Worm (Caenorhabditis elegans): ENCODE results near the gene C14C10.2.
A peak's percentile ranks its signal among the peaks of the same experiment; 100 is the strongest.

C14C10.2 gene

ce11 chrV:12592379-12592778 is at the start of gene C14C10.2:
Gene C14C10.2 (minus strand): TSS chrV:12592479.
- TF ChIP-seq pha-4 (tag; optimal IDR thresholded peaks at IDR 0.05) (no peak), tbx-8 (GFP tag; optimal IDR thresholded peaks at IDR 0.05) (no peak), ceh-39 (tag; optimal IDR thresholded peaks at IDR 0.05) (no peak), elt-1 (tag; optimal IDR thresholded peaks at IDR 0.05; ENCODE audit: borderline replicate concordance, insufficient read depth) (no peak), ham-2 (GFP tag; optimal IDR thresholded peaks at IDR 0.05) (no peak), nhr-28 (tag; optimal IDR thresholded peaks at IDR 0.05) (no peak), nhr-76 (tag; optimal IDR thresholded peaks at IDR 0.05) (no peak), ceh-43 (GFP tag; optimal IDR thresholded peaks at IDR 0.05) (no peak), M03D4.4 (tag; optimal IDR thresholded peaks at IDR 0.05) (no peak), hlh-1 (tag; optimal IDR thresholded peaks at IDR 0.05) (no peak), zip-8 (tag; optimal IDR thresholded peaks at IDR 0.05) (no peak), cnd-1 (tag; optimal IDR thresholded peaks at IDR 0.05) (no peak), drap-1 (GFP tag; optimal IDR thresholded peaks at IDR 0.05) (no peak), unc-62 (GFP tag; optimal IDR thresholded peaks at IDR 0.05) (no peak), ztf-11 (tag; optimal IDR thresholded peaks at IDR 0.05) (no peak), unc-39 (tag; optimal IDR thresholded peaks at IDR 0.05) (no peak)

ce11 chrV:12640384-12640783 is 48.1 kb upstream of the C14C10.2 start, which contains the start of gene gpa-8:
Gene gpa-8 (minus strand): TSS chrV:12640484.
- TF ChIP-seq bed-3 (GFP tag; optimal IDR thresholded peaks at IDR 0.05) (no peak), unc-120 (tag; optimal IDR thresholded peaks at IDR 0.05; ENCODE audit: poor library complexity, severe bottlenecking) (no peak), ztf-11 (tag; optimal IDR thresholded peaks at IDR 0.05) (no peak), elt-3 (tag; optimal IDR thresholded peaks at IDR 0.05) (no peak)

- no peak for TF ChIP-seq mep-1 (tag; optimal IDR thresholded peaks at IDR 0.05)
- TF ChIP-seq nhr-28 (tag; optimal IDR thresholded peaks at IDR 0.05), result no peak
- TF ChIP-seq tbx-8 (GFP tag; optimal IDR thresholded peaks at IDR 0.05), result no peak
- no peak for TF ChIP-seq ces-1 (GFP tag; optimal IDR thresholded peaks at IDR 0.05)
- TF ChIP-seq ztf-11 (tag; optimal IDR thresholded peaks at IDR 0.05), result no peak
- no peak for TF ChIP-seq unc-120 (tag; optimal IDR thresholded peaks at IDR 0.05; ENCODE audit: poor library complexity, severe bottlenecking)
- no peak for TF ChIP-seq nhr-76 (tag; optimal IDR thresholded peaks at IDR 0.05)
- TF ChIP-seq nhr-12 (tag; optimal IDR thresholded peaks at IDR 0.05), result no peak
- no peak for TF ChIP-seq M03D4.4 (tag; optimal IDR thresholded peaks at IDR 0.05)
- TF ChIP-seq ham-2 (GFP tag; optimal IDR thresholded peaks at IDR 0.05), result no peak
- no peak for TF ChIP-seq unc-39 (tag; optimal IDR thresholded peaks at IDR 0.05)
- no peak for TF ChIP-seq drap-1 (GFP tag; optimal IDR thresholded peaks at IDR 0.05)
- TF ChIP-seq nhr-237 (tag; optimal IDR thresholded peaks at IDR 0.05), result no peak
- no peak for TF ChIP-seq lin-13 (tag; optimal IDR thresholded peaks at IDR 0.05)
- no peak for TF ChIP-seq ceh-43 (GFP tag; optimal IDR thresholded peaks at IDR 0.05)
- no peak for TF ChIP-seq pha-4 (tag; optimal IDR thresholded peaks at IDR 0.05)
- TF ChIP-seq snpc-4 (tag; optimal IDR thresholded peaks at IDR 0.05), result no peak
- TF ChIP-seq mab-5 (tag; optimal IDR thresholded peaks at IDR 0.05), result no peak
- no peak for TF ChIP-seq mls-2 (tag; optimal IDR thresholded peaks at IDR 0.05)
- TF ChIP-seq zip-8 (tag; optimal IDR thresholded peaks at IDR 0.05), result no peak
Measured at ce11 chrV:12637764-12638502, 45.7 kb upstream of the C14C10.2 start.

ce11 chrV:12637238-12637690 is 45.0 kb upstream of the C14C10.2 start, which contains the start of gene F56H9.2:
Gene F56H9.2 (plus strand): TSS chrV:12637663.
- TF ChIP-seq mab-5 (tag; optimal IDR thresholded peaks at IDR 0.05) (no peak), ztf-11 (tag; optimal IDR thresholded peaks at IDR 0.05) (no peak), hlh-1 (tag; optimal IDR thresholded peaks at IDR 0.05) (no peak), pha-4 (tag; optimal IDR thresholded peaks at IDR 0.05) (peak; percentile 71), elt-1 (tag; optimal IDR thresholded peaks at IDR 0.05; ENCODE audit: borderline replicate concordance, insufficient read depth) (no peak), lin-13 (tag; optimal IDR thresholded peaks at IDR 0.05) (no peak), unc-39 (tag; optimal IDR thresholded peaks at IDR 0.05) (no peak), nhr-76 (tag; optimal IDR thresholded peaks at IDR 0.05) (no peak), lsy-2 (tag; optimal IDR thresholded peaks at IDR 0.05) (peak; percentile 18), unc-62 (GFP tag; optimal IDR thresholded peaks at IDR 0.05) (peak; percentile 25), mls-2 (tag; optimal IDR thresholded peaks at IDR 0.05) (no peak), snpc-4 (tag; optimal IDR thresholded peaks at IDR 0.05) (no peak), ceh-39 (tag; optimal IDR thresholded peaks at IDR 0.05) (peak; percentile 17), ces-1 (GFP tag; optimal IDR thresholded peaks at IDR 0.05) (no peak), nhr-237 (tag; optimal IDR thresholded peaks at IDR 0.05) (no peak), bed-3 (GFP tag; optimal IDR thresholded peaks at IDR 0.05) (no peak), unc-120 (tag; optimal IDR thresholded peaks at IDR 0.05; ENCODE audit: poor library complexity, severe bottlenecking) (no peak), drap-1 (GFP tag; optimal IDR thresholded peaks at IDR 0.05) (no peak), zip-8 (tag; optimal IDR thresholded peaks at IDR 0.05) (no peak), elt-3 (tag; optimal IDR thresholded peaks at IDR 0.05) (peak; percentile 61), tbx-8 (GFP tag; optimal IDR thresholded peaks at IDR 0.05) (no peak), M03D4.4 (tag; optimal IDR thresholded peaks at IDR 0.05) (no peak), nhr-2 (tag; optimal IDR thresholded peaks at IDR 0.05) (peak; percentile 55), nhr-28 (tag; optimal IDR thresholded peaks at IDR 0.05) (no peak), sem-2 (GFP tag; optimal IDR thresholded peaks at IDR 0.05) (no peak), nhr-12 (tag; optimal IDR thresholded peaks at IDR 0.05) (no peak), ham-2 (GFP tag; optimal IDR thresholded peaks at IDR 0.05) (no peak), sptf-1 (tag; optimal IDR thresholded peaks at IDR 0.05) (no peak), mep-1 (tag; optimal IDR thresholded peaks at IDR 0.05) (peak; percentile 4), ceh-43 (GFP tag; optimal IDR thresholded peaks at IDR 0.05) (no peak)

Data from whole organism, mixed stage, embryonic.